Worm (Caenorhabditis elegans): ENCODE measurements around the gene irld-23.

ce11 chrX:17030169-17030914 lies 50.1 kb downstream of the irld-23 start, which contains the start of gene ptrn-1:
- no peak for TF ChIP-seq fos-1 (tag; optimal IDR thresholded peaks at IDR 0.05)
- TF ChIP-seq mes-2 (tag; optimal IDR thresholded peaks at IDR 0.05; ENCODE audit: poor library complexity, severe bottlenecking) = peak; percentile 61
- peak; percentile 26 for TF ChIP-seq nhr-77 (tag; optimal IDR thresholded peaks at IDR 0.05)
- TF ChIP-seq zip-2 (tag; optimal IDR thresholded peaks at IDR 0.05) = no peak
- peak; percentile 59 for TF ChIP-seq nhr-11 (tag; optimal IDR thresholded peaks at IDR 0.05)
- TF ChIP-seq mep-1 (tag; optimal IDR thresholded peaks at IDR 0.05) = peak; percentile 83
- peak; percentile 94 for TF ChIP-seq set-16 (GFP tag; IDR thresholded peaks at IDR 0.05)
- TF ChIP-seq pqm-1 (tag; optimal IDR thresholded peaks at IDR 0.05) = peak; percentile 22
